Worm (Caenorhabditis elegans): Measurements from ENCODE around the gene Y48B6A.10.

Gene Y48B6A.10

DNA sequence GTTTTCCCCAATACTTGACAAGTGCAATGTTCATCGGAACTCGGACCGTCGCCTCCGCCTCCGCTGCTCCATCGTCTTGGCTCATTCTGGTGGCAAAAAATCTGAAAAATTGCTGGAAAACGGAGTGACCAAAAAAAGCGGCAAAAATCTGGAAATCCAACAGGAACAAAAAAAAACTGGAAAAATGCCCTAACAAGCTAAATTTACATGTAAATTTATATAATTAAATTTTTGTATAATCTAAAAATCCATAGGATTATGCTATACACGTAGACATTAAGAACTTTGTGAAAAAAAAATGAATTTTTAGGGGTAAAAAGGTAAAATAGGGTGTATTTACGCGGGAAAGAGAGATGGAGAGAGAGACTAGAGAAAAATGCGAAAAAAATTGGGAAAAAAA, 12.0 kb downstream of the Y48B6A.10 start, which contains the start of gene Y48B6A.13:
Gene Y48B6A.13, minus strand, starts transcription at position 101 of the 400 bp plus-strand sequence.
- TF ChIP-seq alr-1 (tag; optimal IDR thresholded peaks at IDR 0.05; ENCODE audit: borderline replicate concordance) (no peak), egl-13 (tag; optimal IDR thresholded peaks at IDR 0.05) (no peak), jun-1 (tag; optimal IDR thresholded peaks at IDR 0.05) (no peak), nhr-28 (tag; optimal IDR thresholded peaks at IDR 0.05) (no peak), xbp-1 (tag; optimal IDR thresholded peaks at IDR 0.05) (no peak), fkh-8 (tag; optimal IDR thresholded peaks at IDR 0.05) (no peak), nhr-77 (tag; optimal IDR thresholded peaks at IDR 0.05) (no peak), nhr-71 (tag; optimal IDR thresholded peaks at IDR 0.05) (no peak), ama-1 (optimal IDR thresholded peaks at IDR 0.05) (no peak), ceh-90 (tag; optimal IDR thresholded peaks at IDR 0.05) (no peak), rnt-1 (tag; optimal IDR thresholded peaks at IDR 0.05) (no peak)

DNA sequence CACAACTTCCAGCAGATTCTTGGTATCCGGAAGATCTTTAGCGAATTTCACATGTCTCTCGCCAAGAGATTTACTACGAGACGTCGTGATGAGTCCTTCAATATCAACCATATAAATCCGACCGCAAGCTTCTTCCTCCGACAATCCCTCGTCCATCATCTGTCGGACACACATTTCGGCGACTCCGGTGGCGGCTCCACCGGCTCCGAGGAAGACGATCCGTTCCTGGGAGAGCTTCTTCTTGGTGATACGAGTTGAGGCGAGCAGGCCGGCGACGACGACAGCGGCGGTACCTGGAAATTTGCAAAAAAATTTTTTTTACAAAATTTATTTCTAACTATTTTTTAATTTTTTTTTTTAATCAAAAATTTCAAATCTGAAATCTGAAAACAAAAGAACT, 15.9 kb downstream of the Y48B6A.10 start:
- TF ChIP-seq sptf-1 (tag; optimal IDR thresholded peaks at IDR 0.05) = no peak
- no peak for TF ChIP-seq skn-1 (tag; optimal IDR thresholded peaks at IDR 0.05)
- no peak for TF ChIP-seq fos-1 (tag; optimal IDR thresholded peaks at IDR 0.05)
- TF ChIP-seq Y116A8C.19 (tag; optimal IDR thresholded peaks at IDR 0.05; ENCODE audit: borderline replicate concordance) = no peak
- TF ChIP-seq snpc-4 (tag; optimal IDR thresholded peaks at IDR 0.05) = no peak
- no peak for TF ChIP-seq tbx-2 (tag; optimal IDR thresholded peaks at IDR 0.05)
- no peak for TF ChIP-seq sup-37 (GFP tag; optimal IDR thresholded peaks at IDR 0.05)
- no peak for TF ChIP-seq unc-130 (tag; optimal IDR thresholded peaks at IDR 0.05)
- no peak for TF ChIP-seq C16A3.4 (tag; optimal IDR thresholded peaks at IDR 0.05)
- no peak for TF ChIP-seq jun-1 (tag; optimal IDR thresholded peaks at IDR 0.05)
- TF ChIP-seq ztf-11 (tag; optimal IDR thresholded peaks at IDR 0.05) = no peak
- TF ChIP-seq nhr-76 (tag; optimal IDR thresholded peaks at IDR 0.05) = no peak
- TF ChIP-seq hpl-2 (GFP tag; optimal IDR thresholded peaks at IDR 0.05) = no peak
- no peak for TF ChIP-seq ama-1 (optimal IDR thresholded peaks at IDR 0.05)

DNA sequence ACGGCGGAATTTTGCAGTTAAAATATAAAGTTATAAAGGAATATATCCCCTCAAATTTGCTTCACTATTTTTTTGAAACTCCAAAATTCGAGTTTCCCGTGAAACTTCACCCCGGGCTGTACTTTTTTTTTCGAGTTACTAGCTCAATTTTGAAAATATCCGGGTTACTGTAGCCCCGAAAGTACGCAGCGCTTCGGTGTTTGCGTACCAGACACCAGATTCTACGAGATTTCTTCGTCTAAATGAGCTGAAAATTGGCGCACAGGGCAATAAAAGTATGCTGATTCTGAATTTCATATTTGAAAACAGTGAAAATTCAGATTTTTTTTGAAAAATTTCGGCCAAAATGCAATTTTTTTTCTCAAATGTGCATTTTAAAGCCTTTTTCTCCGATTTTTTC, 16.7 kb downstream of the Y48B6A.10 start:
- TF ChIP-seq nhr-76 (tag; optimal IDR thresholded peaks at IDR 0.05) (no peak), nhr-47 (tag; optimal IDR thresholded peaks at IDR 0.05) (no peak), ceh-8 (GFP tag; optimal IDR thresholded peaks at IDR 0.05) (no peak), grh-1 (GFP tag; IDR thresholded peaks at IDR 0.05) (no peak), F16B12.6 (tag; optimal IDR thresholded peaks at IDR 0.05) (no peak), nhr-237 (tag; optimal IDR thresholded peaks at IDR 0.05) (no peak), xbp-1 (tag; optimal IDR thresholded peaks at IDR 0.05) (no peak), fos-1 (tag; optimal IDR thresholded peaks at IDR 0.05) (no peak), lin-14 (GFP tag; optimal IDR thresholded peaks at IDR 0.05) (no peak), ets-5 (GFP tag; IDR thresholded peaks at IDR 0.05) (no peak), aly-2 (tag; optimal IDR thresholded peaks at IDR 0.05) (no peak), unc-30 (tag; optimal IDR thresholded peaks at IDR 0.05) (no peak), nhr-71 (tag; optimal IDR thresholded peaks at IDR 0.05) (no peak), dpl-1 (GFP tag; optimal IDR thresholded peaks at IDR 0.05) (no peak), nhr-11 (tag; optimal IDR thresholded peaks at IDR 0.05) (no peak), nhr-90 (tag; optimal IDR thresholded peaks at IDR 0.05; ENCODE audit: poor library complexity) (no peak), jun-1 (tag; optimal IDR thresholded peaks at IDR 0.05) (no peak), hpl-2 (GFP tag; optimal IDR thresholded peaks at IDR 0.05) (no peak), pqm-1 (tag; optimal IDR thresholded peaks at IDR 0.05) (no peak)

DNA sequence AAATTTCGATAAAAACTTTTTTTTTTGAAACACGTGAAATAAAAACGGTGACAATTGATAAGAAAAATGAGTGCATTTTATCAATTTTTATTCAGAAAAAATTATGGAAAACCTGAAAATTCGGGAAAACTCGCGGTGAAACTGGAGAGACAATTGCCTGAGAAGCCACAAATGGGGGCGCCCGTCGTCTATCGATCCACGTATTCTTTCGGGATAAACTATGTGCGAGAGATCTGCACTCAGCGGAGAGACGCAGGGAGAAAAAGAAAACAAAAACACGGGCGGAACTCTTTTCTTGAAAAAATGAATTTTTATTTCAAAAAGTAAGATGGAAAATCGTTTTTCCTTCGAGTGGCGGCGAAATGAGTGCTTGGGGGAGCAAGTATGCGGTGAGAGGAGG, 19.7 kb downstream of the Y48B6A.10 start, which contains the start of gene men-1:
Gene men-1, minus strand, starts transcription at position 242 of the 400 bp plus-strand sequence.
- TF ChIP-seq nhr-237 (tag; optimal IDR thresholded peaks at IDR 0.05) (no peak), egl-13 (tag; optimal IDR thresholded peaks at IDR 0.05) (no peak), lin-39 (tag; optimal IDR thresholded peaks at IDR 0.05) (no peak), efl-1 (optimal IDR thresholded peaks at IDR 0.05) (no peak), efl-1 (GFP tag; optimal IDR thresholded peaks at IDR 0.05 in 1 of 2) (peak in 1 of 2 experiments; percentile 79), ztf-4 (tag; optimal IDR thresholded peaks at IDR 0.05) (no peak), lin-14 (GFP tag; optimal IDR thresholded peaks at IDR 0.05) (peak; percentile 23), zag-1 (tag; optimal IDR thresholded peaks at IDR 0.05) (no peak), mef-2 (tag; optimal IDR thresholded peaks at IDR 0.05) (no peak), pqm-1 (tag; optimal IDR thresholded peaks at IDR 0.05) (no peak), fkh-10 (GFP tag; optimal IDR thresholded peaks at IDR 0.05) (no peak), sup-37 (GFP tag; optimal IDR thresholded peaks at IDR 0.05) (no peak), zip-4 (GFP tag; optimal IDR thresholded peaks at IDR 0.05) (no peak), fos-1 (tag; optimal IDR thresholded peaks at IDR 0.05) (no peak), vab-15 (tag; optimal IDR thresholded peaks at IDR 0.05) (no peak), dsc-1 (tag; optimal IDR thresholded peaks at IDR 0.05) (no peak), unc-98 (GFP tag; IDR thresholded peaks at IDR 0.05) (no peak), nhr-20 (tag; optimal IDR thresholded peaks at IDR 0.05) (no peak), F16B12.6 (tag; optimal IDR thresholded peaks at IDR 0.05) (no peak), nhr-85 (tag) (peak; percentile 56), lsy-2 (tag; optimal IDR thresholded peaks at IDR 0.05) (no peak), jun-1 (tag; optimal IDR thresholded peaks at IDR 0.05) (no peak)
